Fruit fly (Drosophila melanogaster): ENCODE results near the gene Pcmt.

Gene Pcmt

dm6 chr3R:5570635-5571436, 16.7 kb upstream of the Pcmt start, which contains the start of gene CRMP (continued):
- TF ChIP-seq esn (GFP tag; optimal IDR thresholded peaks at IDR 0.05) (no peak), lz (GFP tag; optimal IDR thresholded peaks at IDR 0.05) (no peak), Ets21C (GFP tag; optimal IDR thresholded peaks at IDR 0.05) (no peak), CG16779 (tag; optimal IDR thresholded peaks at IDR 0.05) (peak; percentile 0), Hr38 (GFP tag; optimal IDR thresholded peaks at IDR 0.05) (no peak), CG1621 (tag; optimal IDR thresholded peaks at IDR 0.05) (peak; percentile 4), Eip78C (GFP tag) (peak; percentile 52), Lpt (GFP tag; optimal IDR thresholded peaks at IDR 0.05) (no peak), CG6276 (GFP tag; optimal IDR thresholded peaks at IDR 0.05) (peak; percentile 62), dac (GFP tag; optimal IDR thresholded peaks at IDR 0.05) (no peak), Sox102F (GFP tag; optimal IDR thresholded peaks at IDR 0.05) (no peak), fd59A (GFP tag; optimal IDR thresholded peaks at IDR 0.05) (no peak), CG9139 (GFP tag; optimal IDR thresholded peaks at IDR 0.05) (peak; percentile 33), vri (GFP tag; optimal IDR thresholded peaks at IDR 0.05) (no peak), Smox (GFP tag; optimal IDR thresholded peaks at IDR 0.05) (no peak), CG15336 (GFP tag; IDR thresholded peaks at IDR 0.05) (peak; percentile 31; the same call in 1 of the 2 replicates), topi (GFP tag; optimal IDR thresholded peaks at IDR 0.05) (no peak), Hr39 (GFP tag; optimal IDR thresholded peaks at IDR 0.05) (no peak), CG10631 (GFP tag; optimal IDR thresholded peaks at IDR 0.05) (no peak), Blimp-1 (GFP tag; optimal IDR thresholded peaks at IDR 0.05) (no peak), Sox15 (GFP tag; optimal IDR thresholded peaks at IDR 0.05) (no peak), Gug (GFP tag; IDR thresholded peaks at IDR 0.05) (no peak), CG8632 (GFP tag; optimal IDR thresholded peaks at IDR 0.05) (no peak), OdsH (GFP tag; optimal IDR thresholded peaks at IDR 0.05) (no peak), CG11902 (GFP tag; optimal IDR thresholded peaks at IDR 0.05) (no peak), CG6808 (GFP tag; optimal IDR thresholded peaks at IDR 0.05) (peak; percentile 48), ss (GFP tag; optimal IDR thresholded peaks at IDR 0.05) (peak; percentile 13 to 50), spab (GFP tag; optimal IDR thresholded peaks at IDR 0.05) (no peak)

- TF ChIP-seq esn (GFP tag; optimal IDR thresholded peaks at IDR 0.05): peak; percentile 65
- peak; percentile 25 for TF ChIP-seq achi (GFP tag; optimal IDR thresholded peaks at IDR 0.05)
- peak; percentile 53 for TF ChIP-seq acj6 (GFP tag; optimal IDR thresholded peaks at IDR 0.05)
- no peak for TF ChIP-seq CG16779 (tag; optimal IDR thresholded peaks at IDR 0.05)
- no peak for TF ChIP-seq CG6808 (GFP tag; optimal IDR thresholded peaks at IDR 0.05)
- TF ChIP-seq CG11762 (GFP tag; optimal IDR thresholded peaks at IDR 0.05; ENCODE audit: insufficient read depth): peak; percentile 2
- TF ChIP-seq CG6792 (GFP tag; optimal IDR thresholded peaks at IDR 0.05): peak; percentile 10
- TF ChIP-seq CG6163 (GFP tag; IDR thresholded peaks at IDR 0.05): no peak
- peak; percentile 87 for TF ChIP-seq Eip78C (GFP tag)
- no peak for TF ChIP-seq CG9139 (GFP tag; optimal IDR thresholded peaks at IDR 0.05)
- TF ChIP-seq Sox14 (GFP tag; optimal IDR thresholded peaks at IDR 0.05): peak; percentile 62
- TF ChIP-seq Gug (GFP tag; IDR thresholded peaks at IDR 0.05): peak; percentile 46
- TF ChIP-seq vri (GFP tag; optimal IDR thresholded peaks at IDR 0.05): peak; percentile 42
- TF ChIP-seq net (GFP tag; optimal IDR thresholded peaks at IDR 0.05): no peak
- TF ChIP-seq Lpt (GFP tag; optimal IDR thresholded peaks at IDR 0.05): no peak
- TF ChIP-seq CG8319 (GFP tag; optimal IDR thresholded peaks at IDR 0.05): no peak
- no peak for TF ChIP-seq Blimp-1 (GFP tag; optimal IDR thresholded peaks at IDR 0.05)
- no peak for TF ChIP-seq CG4318 (GFP tag; optimal IDR thresholded peaks at IDR 0.05)
- TF ChIP-seq Eip93F (GFP tag; optimal IDR thresholded peaks at IDR 0.05): peak; percentile 67
- TF ChIP-seq cyc (GFP tag; optimal IDR thresholded peaks at IDR 0.05): peak; percentile 33
- peak; percentile 23 for TF ChIP-seq CG1621 (tag; optimal IDR thresholded peaks at IDR 0.05)
- TF ChIP-seq Smox (GFP tag; optimal IDR thresholded peaks at IDR 0.05): no peak
- no peak for TF ChIP-seq OdsH (GFP tag; optimal IDR thresholded peaks at IDR 0.05)
- peak; percentile 67 for TF ChIP-seq CG3032 (tag; optimal IDR thresholded peaks at IDR 0.05)
- peak; percentile 51 for TF ChIP-seq topi (GFP tag; optimal IDR thresholded peaks at IDR 0.05)
- peak; percentile 36 for TF ChIP-seq CG34406 (GFP tag; optimal IDR thresholded peaks at IDR 0.05)
- peak; percentile 27 for TF ChIP-seq CG11902 (GFP tag; optimal IDR thresholded peaks at IDR 0.05)
- TF ChIP-seq Met (GFP tag; optimal IDR thresholded peaks at IDR 0.05): no peak
- peak; percentile 82 for TF ChIP-seq svp (GFP tag)
- TF ChIP-seq Hr4 (GFP tag; optimal IDR thresholded peaks at IDR 0.05): peak; percentile 70
- no peak for TF ChIP-seq CG10669 (GFP tag; optimal IDR thresholded peaks at IDR 0.05)
- peak; percentile 53 for TF ChIP-seq fkh (GFP tag; optimal IDR thresholded peaks at IDR 0.05)
- 0 out of 2 replicates have a peak, but pooled peaks have one; percentile 42 for TF ChIP-seq CG15336 (GFP tag; IDR thresholded peaks at IDR 0.05)
- no peak for TF ChIP-seq Sox102F (GFP tag; optimal IDR thresholded peaks at IDR 0.05)
- no peak for TF ChIP-seq salr (GFP tag; optimal IDR thresholded peaks at IDR 0.05)
These were observed 14.5 kb upstream of the Pcmt start, which contains the start of the genes CG2931 and Rheb for dm6 chr3R:5568590-5568989. Gene CG2931 (minus strand): TSS chr3R:5568615. Gene Rheb (plus strand): TSS chr3R:5568921.
